Worm (Caenorhabditis elegans) whole organism, L2 larva: Measurements from ENCODE around the gene acr-7.

Source experiments
- C34F6.9 ChIP-seq: fragments of 150-350 bp; optimal IDR thresholded peaks from 2 replicates; lab custom pipeline; 2014; ENCODE audit warnings: missing biosample characterization, missing genetic modification characterization
- F13H6.1 ChIP-seq: sonication (generic microtip); optimal IDR thresholded peaks from 2 replicates; lab custom pipeline; 2016; ENCODE audit warnings: missing genetic modification characterization, missing compliant biosample characterization
- dmd-4 ChIP-seq: sonication (generic microtip); optimal IDR thresholded peaks from 2 replicates; lab custom pipeline; 2017; ENCODE audit warnings: missing biosample characterization, missing genetic modification characterization
- gmeb-1 ChIP-seq: fragments of 150-350 bp; optimal IDR thresholded peaks from 2 replicates; lab custom pipeline; 2014; ENCODE audit warnings: missing biosample characterization, missing genetic modification characterization
- lin-13 ChIP-seq: fragments of 150-350 bp; optimal IDR thresholded peaks from 2 replicates; lab custom pipeline; 2014; ENCODE audit warnings: missing biosample characterization, missing genetic modification reagents, missing genetic modification characterization
- lsy-2 ChIP-seq, 2 experiments: fragments of 150-350 bp in 1 of 2; sonication (generic microtip) in 1 of 2; optimal IDR thresholded peaks; 2 replicates each; lab custom pipeline; 2014 to 2017; ENCODE audit warnings: missing biosample characterization in 2 of 2, missing genetic modification characterization in 2 of 2
- nhr-11 ChIP-seq: fragments of 150-350 bp; optimal IDR thresholded peaks from 2 replicates; lab custom pipeline; 2014; ENCODE audit warnings: missing biosample characterization, missing genetic modification characterization
- nhr-77 ChIP-seq: fragments of 150-350 bp; optimal IDR thresholded peaks from 2 replicates; lab custom pipeline; 2014; ENCODE audit warnings: missing biosample characterization, missing genetic modification characterization
- peb-1 ChIP-seq: fragments of 150-350 bp; optimal IDR thresholded peaks from 2 replicates; lab custom pipeline; 2014; ENCODE audit warnings: missing biosample characterization, missing genetic modification characterization

DNA sequence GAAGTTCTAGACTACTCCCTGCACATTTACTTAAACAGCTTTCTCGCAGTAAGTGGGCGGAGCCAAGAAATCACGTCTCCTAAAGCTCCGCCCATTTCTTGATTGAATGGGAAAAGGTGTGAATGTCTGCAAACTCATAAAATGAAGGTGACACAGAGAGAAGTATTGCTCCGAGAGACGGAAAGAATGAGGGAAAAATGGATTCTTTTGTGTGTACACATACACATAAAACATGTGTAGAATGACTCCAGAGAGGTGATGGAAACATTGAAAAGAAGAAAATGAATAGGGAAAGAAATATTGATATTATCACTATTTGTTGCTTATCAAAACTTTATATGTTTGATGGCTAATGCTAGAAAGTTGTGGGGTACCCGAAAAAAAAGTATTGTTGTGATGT, 1.9 kb upstream of the acr-7 start:
- TF ChIP-seq nhr-77 (no peak), C34F6.9 (tag; lab: Kevin White, UChicago) (peak; percentile 12), F13H6.1 (tag; lab: Kevin White, UChicago) (no peak), gmeb-1 (no peak), lsy-2 (tag; optimal IDR thresholded peaks at IDR 0.05; lab: Kevin White, UChicago) (no peak), nhr-11 (tag; lab: Kevin White, UChicago) (no peak), lin-13 (GFP tag; lab: Kevin White, UChicago) (no peak), dmd-4 (tag; lab: Kevin White, UChicago) (no peak), peb-1 (tag; lab: Kevin White, UChicago) (no peak)
